Fruit fly (Drosophila melanogaster): ENCODE results near the gene tHMG2.

The tHMG2 gene

dm6 chr3R:22449871-22450424 lies 42.8 kb upstream of the tHMG2 start (continued):
- TF ChIP-seq CG3847 (GFP tag; IDR thresholded peaks at IDR 0.05) (no peak), CG34422 (GFP tag; IDR thresholded peaks at IDR 0.05) (no peak), schlank (tag; optimal IDR thresholded peaks at IDR 0.05) (no peak), crol (GFP tag; IDR thresholded peaks at IDR 0.05) (no peak), Dip2 (GFP tag; IDR thresholded peaks at IDR 0.05) (no peak), btn (GFP tag; optimal IDR thresholded peaks at IDR 0.05) (no peak), CG11247 (GFP tag; IDR thresholded peaks at IDR 0.05) (no peak), Dref (GFP tag; IDR thresholded peaks at IDR 0.05) (no peak), seq (GFP tag; IDR thresholded peaks at IDR 0.05) (no peak), BtbVII (GFP tag; optimal IDR thresholded peaks at IDR 0.05) (no peak), CG8765 (GFP tag; IDR thresholded peaks at IDR 0.05) (no peak), caup (GFP tag; optimal IDR thresholded peaks at IDR 0.05; ENCODE audit: severe bottlenecking) (peak; percentile 25), CG6175 (GFP tag; IDR thresholded peaks at IDR 0.05) (0 out of 3 replicates have a peak, but pooled peaks have one; percentile 25), CG16815 (GFP tag; optimal IDR thresholded peaks at IDR 0.05) (no peak), ttk (GFP tag; IDR thresholded peaks at IDR 0.05) (no peak), vvl (GFP tag; IDR thresholded peaks at IDR 0.05) (no peak), CG33557 (GFP tag; optimal IDR thresholded peaks at IDR 0.05) (no peak), CG17385 (GFP tag; optimal IDR thresholded peaks at IDR 0.05) (no peak), croc (GFP tag; conservative IDR thresholded peaks at IDR 0.05) (no peak), odd (GFP tag; optimal IDR thresholded peaks at IDR 0.05) (peak; percentile 5), CG34224 (GFP tag; IDR thresholded peaks at IDR 0.05; ENCODE audit: partially characterized antibody) (no peak), CG2889 (GFP tag; IDR thresholded peaks at IDR 0.05) (no peak), Oaz (GFP tag; IDR thresholded peaks at IDR 0.05) (no peak), run (tag; optimal IDR thresholded peaks at IDR 0.05) (peak; percentile 21), Fer3 (tag; optimal IDR thresholded peaks at IDR 0.05) (no peak), cad (GFP tag; optimal IDR thresholded peaks at IDR 0.05) (peak; percentile 13), ind (GFP tag; optimal IDR thresholded peaks at IDR 0.05) (no peak), ara (GFP tag; IDR thresholded peaks at IDR 0.05) (no peak), CG3995 (GFP tag; optimal IDR thresholded peaks at IDR 0.05) (no peak), CG8281 (tag; optimal IDR thresholded peaks at IDR 0.05) (peak; percentile 84), Xrp1 (GFP tag; IDR thresholded peaks at IDR 0.05) (no peak)

DNA sequence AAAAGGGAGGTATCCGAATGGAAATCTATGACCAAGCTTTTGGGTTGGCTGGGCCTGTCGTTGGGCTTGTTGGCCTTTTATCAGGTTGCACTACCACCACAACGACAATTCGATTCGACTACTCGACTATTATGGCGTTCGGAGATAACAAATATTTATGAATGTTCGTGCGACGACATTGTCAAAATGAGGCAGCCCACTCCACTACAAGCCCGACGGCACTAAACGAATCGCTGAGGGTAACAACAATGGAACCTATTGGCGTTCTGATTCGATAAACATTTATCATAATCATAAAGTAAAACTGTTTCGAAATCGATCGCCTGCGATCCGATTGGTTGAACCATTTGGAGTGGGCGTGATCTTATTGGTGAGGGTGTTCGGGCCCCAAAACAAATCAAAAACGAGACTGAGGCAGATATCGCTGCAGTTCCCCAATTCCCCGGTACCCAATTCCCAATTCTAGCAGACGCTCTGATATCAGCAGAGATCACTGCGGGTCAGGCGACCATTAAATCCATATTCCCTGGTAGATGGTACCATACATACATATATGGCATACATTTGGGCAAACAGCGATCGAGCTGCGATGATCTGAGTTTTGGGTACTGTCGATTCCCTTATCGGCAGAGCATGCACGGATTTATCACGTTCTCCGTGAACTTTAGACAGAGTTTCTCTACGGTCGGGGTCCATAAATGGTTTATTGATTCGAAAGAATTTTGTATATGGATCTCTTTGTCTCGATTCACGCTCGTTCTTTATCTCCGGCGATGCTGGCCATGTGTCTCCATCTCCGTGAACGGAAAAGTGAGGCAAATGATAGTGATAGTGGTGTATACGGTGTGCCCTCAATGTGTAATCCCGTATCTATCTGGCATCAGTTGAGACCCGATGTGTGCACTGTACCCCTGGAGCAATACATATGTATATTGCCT lies 38.1 kb upstream of the tHMG2 start:
- TF ChIP-seq mirr (GFP tag; optimal IDR thresholded peaks at IDR 0.05), result peak; percentile 42
- no peak for TF ChIP-seq CG10366 (GFP tag; IDR thresholded peaks at IDR 0.05)
- peak; percentile 29 for TF ChIP-seq CG10543 (GFP tag; optimal IDR thresholded peaks at IDR 0.05)
- peak; percentile 9 for TF ChIP-seq Ets65A (GFP tag)
- no peak for TF ChIP-seq HmgD (GFP tag; optimal IDR thresholded peaks at IDR 0.05)
- peak; percentile 18 for TF ChIP-seq CG13894 (tag; optimal IDR thresholded peaks at IDR 0.05)
- TF ChIP-seq esg (GFP tag; conservative IDR thresholded peaks at IDR 0.05), result no peak
- TF ChIP-seq Med (GFP tag), result peak; percentile 41
- TF ChIP-seq lab (GFP tag; optimal IDR thresholded peaks at IDR 0.05), result peak; percentile 26
- no peak for TF ChIP-seq Fer3 (tag; optimal IDR thresholded peaks at IDR 0.05)
- TF ChIP-seq Nf-YC (tag; optimal IDR thresholded peaks at IDR 0.05), result peak; percentile 98
- 0 out of 3 replicates have a peak, but pooled peaks have one; percentile 31 for TF ChIP-seq CG6791 (GFP tag; IDR thresholded peaks at IDR 0.05; ENCODE audit: partially characterized antibody)
- TF ChIP-seq cg (GFP tag; optimal IDR thresholded peaks at IDR 0.05), result peak; percentile 48
- peak; percentile 84 for TF ChIP-seq Deaf1 (tag; optimal IDR thresholded peaks at IDR 0.05)
- TF ChIP-seq Bgb (GFP tag; IDR thresholded peaks at IDR 0.05; ENCODE audit: partially characterized antibody), result 0 out of 2 replicates have a peak, but pooled peaks have one; percentile 8
- no peak for TF ChIP-seq Sin3A (optimal IDR thresholded peaks at IDR 0.05)
- TF ChIP-seq Max (GFP tag; optimal IDR thresholded peaks at IDR 0.05), result no peak
- TF ChIP-seq sd (tag; optimal IDR thresholded peaks at IDR 0.05), result peak; percentile 6
- peak; percentile 68 for TF ChIP-seq exex (tag; optimal IDR thresholded peaks at IDR 0.05)
- peak; percentile 64 for TF ChIP-seq sug (tag; optimal IDR thresholded peaks at IDR 0.05)
